Worm (Caenorhabditis elegans) whole organism, mixed stage, embryonic: ENCODE results near the gene taap-1.

Experiments
- ceh-83 ChIP-seq: fragments of 200-800 bp; sonication (Bioruptor generic); optimal IDR thresholded peaks from 2 replicates; lab custom pipeline; 2018; ENCODE audit warnings: mild to moderate bottlenecking, missing genetic modification characterization, missing compliant biosample characterization
- ces-1 ChIP-seq: fragments of 150-350 bp; optimal IDR thresholded peaks from 2 replicates; lab custom pipeline; 2014; ENCODE audit warnings: missing biosample characterization, missing genetic modification reagents, missing genetic modification characterization
- lsy-2 ChIP-seq: fragments of 150-350 bp; optimal IDR thresholded peaks from 2 replicates; lab custom pipeline; 2014; ENCODE audit warnings: missing biosample characterization, missing genetic modification characterization
- nhr-237 ChIP-seq: fragments of 150-350 bp; optimal IDR thresholded peaks from 2 replicates; lab custom pipeline; 2014; ENCODE audit warnings: missing biosample characterization, missing genetic modification characterization
- unc-62 ChIP-seq: fragments of 150-350 bp; optimal IDR thresholded peaks from 2 replicates; lab custom pipeline; 2014; ENCODE audit warnings: missing biosample characterization, missing genetic modification reagents, missing genetic modification characterization

- no peak for TF ChIP-seq ceh-83 (GFP tag; lab: Kevin White, UChicago)
- TF ChIP-seq lsy-2 = no peak
- no peak for TF ChIP-seq unc-62
- no peak for TF ChIP-seq ces-1
- no peak for TF ChIP-seq nhr-237 (tag; lab: Kevin White, UChicago)
These were observed 42.2 kb downstream of the taap-1 start for ce11 chrII:8441519-8441918.
